Worm (Caenorhabditis elegans) whole organism, early embryonic: ENCODE results near the gene T28A11.3.

Experiments used
- B0310.2 ChIP-seq: sonication (generic microtip); optimal IDR thresholded peaks from 2 replicates; lab custom pipeline; 2016; ENCODE audit warnings: mild to moderate bottlenecking, missing genetic modification characterization, missing compliant biosample characterization
- F13C5.2 ChIP-seq: sonication (generic microtip); optimal IDR thresholded peaks from 2 replicates; lab custom pipeline; 2017; ENCODE audit warnings: mild to moderate bottlenecking, missing genetic modification characterization, inconsistent platforms, missing compliant biosample characterization
- aly-1 ChIP-seq: sonication (generic microtip); optimal IDR thresholded peaks from 2 replicates; lab custom pipeline; 2016; ENCODE audit warnings: missing genetic modification characterization, missing compliant biosample characterization
- ama-1 ChIP-seq: fragments of 150-350 bp; optimal IDR thresholded peaks from 2 replicates; lab custom pipeline; 2014
- ceh-13 ChIP-seq: fragments of 200-800 bp; sonication (Bioruptor generic); optimal IDR thresholded peaks from 2 replicates; lab custom pipeline; 2018; ENCODE audit warnings: mild to moderate bottlenecking, missing genetic modification characterization, missing compliant biosample characterization
- ceh-36 ChIP-seq: sonication (generic microtip); optimal IDR thresholded peaks from 2 replicates; lab custom pipeline; 2016; ENCODE audit warnings: missing genetic modification characterization, inconsistent platforms, missing compliant biosample characterization
- ets-7 ChIP-seq: sonication (generic microtip); optimal IDR thresholded peaks from 2 replicates; lab custom pipeline; 2016; ENCODE audit warnings: missing genotype, missing genetic modification characterization, missing compliant biosample characterization
- flt-1 ChIP-seq: fragments of 200-800 bp; sonication (Bioruptor generic); IDR thresholded peaks from 2 replicates; pipeline ENCODE4 v1.3.6; 2022; ENCODE audit warnings: missing genetic modification characterization, missing compliant biosample characterization
- hmbx-1 ChIP-seq: sonication (generic microtip); optimal IDR thresholded peaks from 2 replicates; lab custom pipeline; 2016; ENCODE audit warnings: mild to moderate bottlenecking, missing genetic modification characterization, missing compliant biosample characterization
- hmg-4 ChIP-seq: fragments of 200-800 bp; sonication (Bioruptor generic); optimal IDR thresholded peaks from 2 replicates; lab custom pipeline; 2018; ENCODE audit warnings: mild to moderate bottlenecking, missing genetic modification characterization, missing compliant biosample characterization
- hnd-1 ChIP-seq: sonication (generic microtip); optimal IDR thresholded peaks from 2 replicates; lab custom pipeline; 2016; ENCODE audit warnings: missing genetic modification characterization, missing compliant biosample characterization
- pes-1 ChIP-seq: fragments of 200-800 bp; sonication (Bioruptor generic); IDR thresholded peaks from 2 replicates; pipeline ENCODE4 v1.3.6; 2022; ENCODE audit warnings: missing genetic modification reagents, missing genetic modification characterization, missing compliant biosample characterization
- scrt-1 ChIP-seq: fragments of 200-800 bp; sonication (Bioruptor generic); IDR thresholded peaks from 2 replicates; pipeline ENCODE4 v1.3.6; 2022; ENCODE audit warnings: missing genetic modification characterization, missing compliant biosample characterization
- sea-1 ChIP-seq: fragments of 200-800 bp; sonication (Bioruptor generic); conservative IDR thresholded peaks from 2 replicates; pipeline ENCODE4 v1.3.6; 2022; ENCODE audit warnings: missing genetic modification characterization, missing compliant biosample characterization
- tbx-11 ChIP-seq: fragments of 200-800 bp; sonication (Bioruptor generic); IDR thresholded peaks from 2 replicates; pipeline ENCODE4 v1.3.6; 2022; ENCODE audit warnings: missing genetic modification characterization, missing compliant biosample characterization
- tbx-37 ChIP-seq: fragments of 200-800 bp; sonication (Bioruptor generic); conservative IDR thresholded peaks from 2 replicates; pipeline ENCODE4 v1.3.6; 2022; ENCODE audit warnings: missing genetic modification reagents, missing genetic modification characterization, missing compliant biosample characterization
- tra-4 ChIP-seq: sonication (generic microtip); optimal IDR thresholded peaks from 2 replicates; lab custom pipeline; 2017; ENCODE audit warnings: missing genetic modification characterization, missing compliant biosample characterization

T28A11.3 gene

ce11 chrV:3275033-3275432 is at the start of gene T28A11.3:
TSS of gene T28A11.3 (plus strand) at chrV:3275333.
- TF ChIP-seq ceh-13 (GFP tag; lab: Kevin White, UChicago) = no peak

ce11 chrV:3227373-3227772 is 47.8 kb upstream of the T28A11.3 start, which contains the start of gene K08D9.2:
TSS of gene K08D9.2 (plus strand) at chrV:3227673.
- no peak for TF ChIP-seq hmg-4 (GFP tag; lab: Kevin White, UChicago)
- TF ChIP-seq B0310.2 (tag; lab: Kevin White, UChicago) = no peak
- no peak for TF ChIP-seq tbx-37 (GFP tag; lab: Robert Waterston, UW)
- no peak for TF ChIP-seq tra-4 (tag; lab: Kevin White, UChicago)

- no peak for TF ChIP-seq hmbx-1 (tag; lab: Kevin White, UChicago)
- TF ChIP-seq hmg-4 (GFP tag; lab: Kevin White, UChicago) = no peak
- TF ChIP-seq B0310.2 (tag; lab: Kevin White, UChicago) = no peak
- TF ChIP-seq aly-1 (tag; lab: Kevin White, UChicago) = no peak
- TF ChIP-seq ceh-36 = peak; percentile 62
- no peak for TF ChIP-seq pes-1 (GFP tag; lab: Robert Waterston, UW)
- TF ChIP-seq tra-4 (tag; lab: Kevin White, UChicago) = no peak
- TF ChIP-seq F13C5.2 (tag; lab: Kevin White, UChicago) = no peak
These were observed 45.0 kb upstream of the T28A11.3 start for ce11 chrV:3230150-3230549.

- no peak for TF ChIP-seq pes-1 (GFP tag; lab: Robert Waterston, UW)
- no peak for TF ChIP-seq hnd-1 (tag; lab: Kevin White, UChicago)
- TF ChIP-seq ceh-36 = no peak
- no peak for TF ChIP-seq hmg-4 (GFP tag; lab: Kevin White, UChicago)
- no peak for TF ChIP-seq ceh-13 (GFP tag; lab: Kevin White, UChicago)
- no peak for TF ChIP-seq tra-4 (tag; lab: Kevin White, UChicago)
- TF ChIP-seq ama-1 (lab: Kevin White, UChicago) = no peak
- TF ChIP-seq tbx-11 (GFP tag; lab: Robert Waterston, UW) = no peak
- TF ChIP-seq sea-1 = no peak
- TF ChIP-seq scrt-1 (GFP tag; lab: Robert Waterston, UW) = no peak
These were observed 44.5 kb upstream of the T28A11.3 start, which contains the start of gene K08D9.10 for ce11 chrV:3230597-3230996. TSS of gene K08D9.10 (plus strand) at chrV:3230897.

- no peak for TF ChIP-seq tbx-11 (GFP tag; lab: Robert Waterston, UW)
- no peak for TF ChIP-seq B0310.2 (tag; lab: Kevin White, UChicago)
- no peak for TF ChIP-seq sea-1
- no peak for TF ChIP-seq tra-4 (tag; lab: Kevin White, UChicago)
- no peak for TF ChIP-seq ceh-13 (GFP tag; lab: Kevin White, UChicago)
- no peak for TF ChIP-seq flt-1
- TF ChIP-seq hnd-1 (tag; lab: Kevin White, UChicago) = no peak
- no peak for TF ChIP-seq hmg-4 (GFP tag; lab: Kevin White, UChicago)
- TF ChIP-seq ets-7 = no peak
- TF ChIP-seq pes-1 (GFP tag; lab: Robert Waterston, UW) = no peak
- TF ChIP-seq ceh-36 = no peak
- no peak for TF ChIP-seq tbx-37 (GFP tag; lab: Robert Waterston, UW)
- no peak for TF ChIP-seq scrt-1 (GFP tag; lab: Robert Waterston, UW)
- no peak for TF ChIP-seq aly-1 (tag; lab: Kevin White, UChicago)
- TF ChIP-seq hmbx-1 (tag; lab: Kevin White, UChicago) = no peak
These were observed 40.2 kb upstream of the T28A11.3 start, which contains the start of gene K08D9.6 for ce11 chrV:3234887-3235286. TSS of gene K08D9.6 (minus strand) at chrV:3234987.

ce11 chrV:3236610-3237009 is 38.5 kb upstream of the T28A11.3 start, which contains the start of the genes K08D9.9 and str-16:
TSS of gene K08D9.9 (minus strand) at chrV:3236710.
TSS of gene str-16 (plus strand) at chrV:3236875.
- TF ChIP-seq ceh-36 = no peak
- TF ChIP-seq hnd-1 (tag; lab: Kevin White, UChicago) = no peak
- TF ChIP-seq scrt-1 (GFP tag; lab: Robert Waterston, UW) = no peak
- TF ChIP-seq ama-1 (lab: Kevin White, UChicago) = no peak
- no peak for TF ChIP-seq aly-1 (tag; lab: Kevin White, UChicago)
- TF ChIP-seq sea-1 = no peak

ce11 chrV:3241175-3241574 is 34.0 kb upstream of the T28A11.3 start, which contains the start of gene srj-11:
TSS of gene srj-11 (plus strand) at chrV:3241424.
- TF ChIP-seq ets-7 (no peak), hmg-4 (GFP tag; lab: Kevin White, UChicago) (no peak), hmbx-1 (tag; lab: Kevin White, UChicago) (no peak), tbx-37 (GFP tag; lab: Robert Waterston, UW) (no peak), tra-4 (tag; lab: Kevin White, UChicago) (no peak), flt-1 (no peak), ceh-36 (no peak), F13C5.2 (tag; lab: Kevin White, UChicago) (no peak), B0310.2 (tag; lab: Kevin White, UChicago) (no peak), scrt-1 (GFP tag; lab: Robert Waterston, UW) (no peak), aly-1 (tag; lab: Kevin White, UChicago) (no peak), pes-1 (GFP tag; lab: Robert Waterston, UW) (no peak)

- TF ChIP-seq ama-1 (lab: Kevin White, UChicago) (no peak), tbx-11 (GFP tag; lab: Robert Waterston, UW) (no peak), pes-1 (GFP tag; lab: Robert Waterston, UW) (no peak), hnd-1 (tag; lab: Kevin White, UChicago) (no peak), hmbx-1 (tag; lab: Kevin White, UChicago) (no peak)
These were observed 32.1 kb upstream of the T28A11.3 start, which contains the start of gene gst-23 for ce11 chrV:3242984-3243383. TSS of gene gst-23 (plus strand) at chrV:3243284.
